Fruit fly (Drosophila melanogaster): Measurements from ENCODE around the gene kmr.
A peak's percentile ranks its signal among the peaks of the same experiment; 100 is the strongest.

Gene kmr

dm6 chr3R:13793979-13794665 lies 79.1 kb downstream of the kmr start (continued):
- TF ChIP-seq CG14965 (GFP tag; optimal IDR thresholded peaks at IDR 0.05; ENCODE audit: borderline replicate concordance), result no peak
- no peak for TF ChIP-seq CG10274 (GFP tag; optimal IDR thresholded peaks at IDR 0.05)
- TF ChIP-seq Taf1 (GFP tag; IDR thresholded peaks at IDR 0.05), result no peak
- TF ChIP-seq crp (GFP tag; optimal IDR thresholded peaks at IDR 0.05), result no peak
- TF ChIP-seq Bgb (GFP tag; IDR thresholded peaks at IDR 0.05; ENCODE audit: partially characterized antibody), result no peak
- TF ChIP-seq Mad (GFP tag; optimal IDR thresholded peaks at IDR 0.05), result peak; percentile 26
- TF ChIP-seq CTCF (GFP tag; optimal IDR thresholded peaks at IDR 0.05), result no peak
- no peak for TF ChIP-seq CG3281 (GFP tag; optimal IDR thresholded peaks at IDR 0.05)
- TF ChIP-seq CG31388 (GFP tag; optimal IDR thresholded peaks at IDR 0.05), result no peak
- no peak for TF ChIP-seq Myb (GFP tag; optimal IDR thresholded peaks at IDR 0.05)
- TF ChIP-seq CG10959 (GFP tag; IDR thresholded peaks at IDR 0.05), result peak; percentile 51; the same call in 1 of the 2 replicates
- TF ChIP-seq ash1 (GFP tag; optimal IDR thresholded peaks at IDR 0.05), result no peak
- TF ChIP-seq dan (GFP tag; IDR thresholded peaks at IDR 0.05), result no peak
- TF ChIP-seq CG17912 (GFP tag; optimal IDR thresholded peaks at IDR 0.05), result no peak
- TF ChIP-seq CG7963 (GFP tag; IDR thresholded peaks at IDR 0.05; ENCODE audit: partially characterized antibody), result no peak
- TF ChIP-seq ssp (GFP tag; IDR thresholded peaks at IDR 0.05), result peak; percentile 51; the same call in 1 of the 2 replicates
- peak; percentile 13 for TF ChIP-seq kah (GFP tag; optimal IDR thresholded peaks at IDR 0.05)
- peak; percentile 71 for TF ChIP-seq sisA (GFP tag; IDR thresholded peaks at IDR 0.05)
- no peak for TF ChIP-seq CG34224 (GFP tag; IDR thresholded peaks at IDR 0.05; ENCODE audit: partially characterized antibody)
- TF ChIP-seq CG1233 (GFP tag; optimal IDR thresholded peaks at IDR 0.05), result peak; percentile 53
- peak; percentile 78 for TF ChIP-seq CG13424 (tag; optimal IDR thresholded peaks at IDR 0.05)
- TF ChIP-seq caup (GFP tag; optimal IDR thresholded peaks at IDR 0.05; ENCODE audit: severe bottlenecking), result peak; percentile 15
- no peak for TF ChIP-seq al (GFP tag; IDR thresholded peaks at IDR 0.05)
- no peak for TF ChIP-seq kay (GFP tag; optimal IDR thresholded peaks at IDR 0.05)
- no peak for TF ChIP-seq CG15479 (GFP tag; optimal IDR thresholded peaks at IDR 0.05)
- TF ChIP-seq CG4282 (GFP tag; optimal IDR thresholded peaks at IDR 0.05), result no peak
- TF ChIP-seq gsb (GFP tag; IDR thresholded peaks at IDR 0.05), result no peak
- TF ChIP-seq CG1024 (GFP tag; IDR thresholded peaks at IDR 0.05), result peak; percentile 58
- peak; percentile 28; the same call in 2 of the 3 replicates for TF ChIP-seq B-H1 (GFP tag; IDR thresholded peaks at IDR 0.05)
- peak; percentile 42; the same call in 3 of the 4 replicates for TF ChIP-seq Gug (GFP tag; IDR thresholded peaks at IDR 0.05)
- TF ChIP-seq CG1647 (GFP tag; optimal IDR thresholded peaks at IDR 0.05), result no peak
- TF ChIP-seq Asciz (GFP tag; optimal IDR thresholded peaks at IDR 0.05), result peak; percentile 57
- peak; percentile 72 for TF ChIP-seq jing (GFP tag; optimal IDR thresholded peaks at IDR 0.05)
- TF ChIP-seq ci (GFP tag; IDR thresholded peaks at IDR 0.05), result peak; percentile 85
- no peak for TF ChIP-seq D19B (GFP tag; optimal IDR thresholded peaks at IDR 0.05)
- no peak for TF ChIP-seq CG15073 (GFP tag; optimal IDR thresholded peaks at IDR 0.05)
- no peak for TF ChIP-seq fd102C (GFP tag; optimal IDR thresholded peaks at IDR 0.05)
- no peak for TF ChIP-seq zf30C (GFP tag; optimal IDR thresholded peaks at IDR 0.05)
- no peak for TF ChIP-seq CG6683 (GFP tag; optimal IDR thresholded peaks at IDR 0.05)
- TF ChIP-seq Antp (GFP tag; optimal IDR thresholded peaks at IDR 0.05), result peak; percentile 21
- peak; percentile 31 for TF ChIP-seq NfI (GFP tag; optimal IDR thresholded peaks at IDR 0.05)
- TF ChIP-seq gt (GFP tag; IDR thresholded peaks at IDR 0.05), result peak; percentile 23; the same call in 1 of the 2 replicates
- peak; percentile 57 for TF ChIP-seq CG18599 (GFP tag; optimal IDR thresholded peaks at IDR 0.05)
- peak; percentile 41; the same call in 1 of the 2 replicates for TF ChIP-seq ttk (GFP tag; IDR thresholded peaks at IDR 0.05)
- peak; percentile 65; the same call in 1 of the 3 replicates for TF ChIP-seq ken (GFP tag; IDR thresholded peaks at IDR 0.05)
- TF ChIP-seq Dbx (GFP tag; IDR thresholded peaks at IDR 0.05), result no peak
- peak; percentile 31; the same call in 1 of the 2 replicates for TF ChIP-seq chm (GFP tag; IDR thresholded peaks at IDR 0.05)
- TF ChIP-seq CG6254 (GFP tag; optimal IDR thresholded peaks at IDR 0.05), result peak; percentile 55
- TF ChIP-seq eyg (GFP tag; optimal IDR thresholded peaks at IDR 0.05), result no peak
- TF ChIP-seq dm (GFP tag; optimal IDR thresholded peaks at IDR 0.05), result no peak
